Fruit fly (Drosophila melanogaster) whole organism, embryonic: ENCODE results near the gene CG9393.

Experiments
- C15 ChIP-seq: fragments of 200-800 bp; sonication (Bioruptor generic); IDR thresholded peaks from 3 replicates; pipeline ENCODE4 v1.3.6; 2022; ENCODE audit warnings: missing biosample characterization, missing genetic modification characterization
- CG12744 ChIP-seq: fragments of 200-800 bp; sonication (Bioruptor generic); optimal IDR thresholded peaks from 2 replicates; lab custom pipeline; 2016; ENCODE audit warnings: missing biosample characterization, missing genetic modification characterization
- CG13775 ChIP-seq: fragments of 200-800 bp; sonication (Bioruptor generic); optimal IDR thresholded peaks from 3 replicates; lab custom pipeline; 2017; ENCODE audit warnings: missing biosample characterization, mild to moderate bottlenecking, missing genetic modification characterization
- CG34422 ChIP-seq: fragments of 200-800 bp; sonication (Bioruptor generic); IDR thresholded peaks from 3 replicates; pipeline ENCODE4 v1.3.6; 2022; ENCODE audit warnings: missing biosample characterization, missing genetic modification characterization
- CG3995 ChIP-seq: fragments of 200-800 bp; sonication (Bioruptor generic); optimal IDR thresholded peaks from 3 replicates; lab custom pipeline; 2016; ENCODE audit warnings: missing biosample characterization, missing genetic modification characterization
- CG7745 ChIP-seq: fragments of 200-800 bp; sonication (Bioruptor generic); optimal IDR thresholded peaks from 2 replicates; lab custom pipeline; 2018; ENCODE audit warnings: missing biosample characterization, mild to moderate bottlenecking, missing genetic modification characterization, moderate library complexity
- Dbx ChIP-seq: fragments of 200-800 bp; sonication (Bioruptor generic); IDR thresholded peaks from 3 replicates; pipeline ENCODE4 v1.3.6; 2022; ENCODE audit warnings: missing biosample characterization, missing genetic modification characterization
- Dp ChIP-seq: fragments of 200-800 bp; sonication (Bioruptor generic); optimal IDR thresholded peaks from 2 replicates; lab custom pipeline; 2018; ENCODE audit warnings: missing biosample characterization, mild to moderate bottlenecking, missing genetic modification characterization, moderate library complexity
- Ets65A ChIP-seq: fragments of 200-800 bp; sonication (Bioruptor generic); peaks from one replicate; lab custom pipeline; 2016; ENCODE audit warnings: missing biosample characterization, missing genetic modification characterization
- HLH3B ChIP-seq: fragments of 200-800 bp; sonication (Bioruptor generic); IDR thresholded peaks from 2 replicates; pipeline ENCODE4 v1.3.6; 2022; ENCODE audit warnings: missing biosample characterization, missing genetic modification characterization
- HmgD ChIP-seq: fragments of 200-800 bp; sonication (Bioruptor generic); optimal IDR thresholded peaks from 3 replicates; lab custom pipeline; 2016; ENCODE audit warnings: missing biosample characterization, missing genetic modification characterization
- MESR4 ChIP-seq: fragments of 200-800 bp; sonication (Bioruptor generic); optimal IDR thresholded peaks from 2 replicates; lab custom pipeline; 2018; ENCODE audit warnings: missing biosample characterization, mild to moderate bottlenecking, missing genetic modification characterization, moderate library complexity
- Max ChIP-seq: fragments of 200-800 bp; sonication (Bioruptor generic); optimal IDR thresholded peaks from 2 replicates; lab custom pipeline; 2016; ENCODE audit warnings: missing biosample characterization, mild to moderate bottlenecking, missing genetic modification characterization
- Med ChIP-seq: fragments of 200-800 bp; sonication (Bioruptor generic); peaks from one replicate; lab custom pipeline; 2016; ENCODE audit warnings: missing biosample characterization, missing genetic modification characterization, mild to moderate bottlenecking, inconsistent platforms, moderate library complexity
- Sox100B ChIP-seq: fragments of 200-800 bp; sonication (Bioruptor generic); optimal IDR thresholded peaks from 3 replicates; lab custom pipeline; 2018; ENCODE audit warnings: missing biosample characterization, mild to moderate bottlenecking, missing genetic modification characterization
- Trl ChIP-seq, 3 experiments: fragments of >200 bp in 2 of 3; fragments of 200-800 bp in 1 of 3; sonication (Bioruptor generic) in 1 of 3; optimal IDR thresholded peaks; 2 replicates in 1 of 3; 3 replicates in 2 of 3; lab custom pipeline; 2016 to 2017; ENCODE audit warnings: missing biosample characterization in 1 of 3, missing genetic modification characterization in 1 of 3
- ase ChIP-seq: fragments of 200-800 bp; sonication (Bioruptor generic); IDR thresholded peaks from 3 replicates; pipeline ENCODE4 v1.3.6; 2022; ENCODE audit warnings: missing biosample characterization, missing genetic modification characterization
- br ChIP-seq: fragments of >200 bp; optimal IDR thresholded peaks from 2 replicates; lab custom pipeline; 2017
- cg ChIP-seq: fragments of 200-800 bp; sonication (Bioruptor generic); optimal IDR thresholded peaks from 3 replicates; lab custom pipeline; 2019; ENCODE audit warnings: missing biosample characterization, mild to moderate bottlenecking, missing genetic modification characterization, moderate library complexity
- chinmo ChIP-seq: fragments of 200-800 bp; sonication (Bioruptor generic); IDR thresholded peaks from 4 replicates; pipeline ENCODE4 v1.3.6; 2022; ENCODE audit warnings: missing biosample characterization, missing genetic modification characterization; ENCODE audit not compliant: partially characterized antibody
- gcm ChIP-seq: fragments of 200-800 bp; sonication (Bioruptor generic); optimal IDR thresholded peaks from 2 replicates; lab custom pipeline; 2019; ENCODE audit warnings: missing biosample characterization, mild to moderate bottlenecking, missing genetic modification characterization, moderate library complexity
- lbe ChIP-seq: fragments of 200-800 bp; sonication (Bioruptor generic); optimal IDR thresholded peaks from 2 replicates; lab custom pipeline; 2016; ENCODE audit warnings: missing biosample characterization, mild to moderate bottlenecking, missing genetic modification characterization
- nom ChIP-seq: fragments of 200-800 bp; sonication (Bioruptor generic); optimal IDR thresholded peaks from 2 replicates; lab custom pipeline; 2017; ENCODE audit warnings: missing biosample characterization, missing genetic modification characterization, mild to moderate bottlenecking, moderate library complexity, missing genetic modification reagents
- pan ChIP-seq, 4 experiments: fragments of >200 bp in 3 of 4; fragments of 200-800 bp in 1 of 4; sonication (Bioruptor generic) in 1 of 4; optimal IDR thresholded peaks in 3 of 4; IDR thresholded peaks in 1 of 4; 2 replicates each; pipeline versions ENCODE4 v1.3.6 to Lab custom; 2017 to 2022; ENCODE audit warnings: missing biosample characterization in 2 of 4, missing genetic modification characterization in 2 of 4, mixed read lengths in 1 of 4
- pnt ChIP-seq: fragments of 200-800 bp; sonication (Bioruptor generic); optimal IDR thresholded peaks from 3 replicates; lab custom pipeline; 2016; ENCODE audit warnings: missing biosample characterization, missing genetic modification characterization
- sqz ChIP-seq: fragments of 200-800 bp; sonication (Bioruptor generic); optimal IDR thresholded peaks from 3 replicates; lab custom pipeline; 2018; ENCODE audit warnings: missing biosample characterization, mild to moderate bottlenecking, missing genetic modification characterization
- vvl ChIP-seq: fragments of 200-800 bp; sonication (Bioruptor generic); IDR thresholded peaks from 2 replicates; pipeline ENCODE4 v1.3.6; 2022; ENCODE audit warnings: missing biosample characterization, missing genetic modification characterization
- zen ChIP-seq: fragments of 200-800 bp; sonication (Bioruptor generic); optimal IDR thresholded peaks from 3 replicates; lab custom pipeline; 2018; ENCODE audit warnings: missing biosample characterization, mild to moderate bottlenecking, missing genetic modification characterization, moderate library complexity

The CG9393 gene

DNA sequence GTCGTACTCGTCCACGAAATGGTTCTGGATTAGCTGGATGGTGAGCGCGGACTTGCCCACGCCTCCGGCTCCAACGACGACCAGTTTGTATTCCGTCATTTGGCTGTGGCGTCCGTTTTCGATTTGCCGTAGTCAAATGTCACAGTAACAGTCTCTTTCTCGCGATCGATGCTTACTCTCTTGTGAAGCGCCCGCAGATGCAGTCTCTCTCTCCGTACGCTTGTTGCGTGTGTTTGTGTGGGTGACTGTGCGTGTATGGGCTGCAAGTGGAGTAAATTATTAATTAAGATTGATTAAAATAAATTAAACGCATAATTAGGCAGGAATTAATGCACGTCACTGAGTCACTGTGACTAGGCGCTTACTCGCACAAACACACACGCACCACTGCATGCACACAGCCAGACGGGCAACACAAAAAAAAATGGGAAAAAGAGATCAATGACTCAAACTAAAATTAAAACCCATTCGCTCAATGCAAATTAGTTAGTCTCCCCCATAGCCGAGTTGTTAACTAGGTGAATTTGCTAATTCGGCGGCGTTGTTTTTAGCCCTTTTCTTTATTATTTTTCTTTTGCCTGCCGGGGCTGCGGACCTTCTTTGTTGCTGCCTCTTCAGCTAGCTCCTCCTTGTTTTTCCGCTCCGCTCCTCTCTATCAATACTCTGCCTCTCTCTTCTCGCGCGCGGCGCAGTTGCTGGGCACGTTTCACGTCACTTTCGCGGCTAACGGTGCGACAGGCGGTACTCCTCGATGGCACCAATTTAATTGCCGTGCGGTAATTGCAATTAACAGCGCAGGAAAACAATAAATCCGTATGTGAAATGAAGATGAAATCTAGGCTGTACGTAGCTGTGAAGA lies 51.1 kb downstream of the CG9393 start:
- TF ChIP-seq pnt (GFP tag; lab: Kevin White, UChicago) = no peak
- TF ChIP-seq gcm (GFP tag; lab: Kevin White, UChicago) = peak; percentile 21
- peak; percentile 20 for TF ChIP-seq Med (GFP tag; lab: Kevin White, UChicago)
- TF ChIP-seq ase (GFP tag; lab: Robert Waterston, UW) = no peak
- TF ChIP-seq nom = peak; percentile 40
- TF ChIP-seq C15 (GFP tag; lab: Robert Waterston, UW) = no peak
- no peak for TF ChIP-seq Sox100B (GFP tag; lab: Kevin White, UChicago)
- peak; percentile 86 for TF ChIP-seq CG3995
- no peak for TF ChIP-seq chinmo
- peak; percentile 84 for TF ChIP-seq cg (GFP tag; lab: Kevin White, UChicago)
- no peak for TF ChIP-seq CG34422 (GFP tag; lab: Robert Waterston, UW)
- TF ChIP-seq CG12744 (GFP tag; lab: Kevin White, UChicago) = no peak
- peak; percentile 51 for TF ChIP-seq sqz
- no peak for TF ChIP-seq Dbx (GFP tag; lab: Robert Waterston, UW)
- TF ChIP-seq vvl (GFP tag; lab: Robert Waterston, UW) = no peak
- peak; percentile 47 for TF ChIP-seq zen
- TF ChIP-seq pan (optimal IDR thresholded peaks at IDR 0.05; lab: Kevin White, UChicago) = no peak
- TF ChIP-seq pan (GFP tag; optimal IDR thresholded peaks at IDR 0.05 in 1 of 2, IDR thresholded peaks at IDR 0.05 in 1 of 2) = no peak
- no peak for TF ChIP-seq HLH3B (GFP tag; lab: Robert Waterston, UW)
- no peak for TF ChIP-seq Ets65A
- peak; percentile 93 for TF ChIP-seq MESR4 (GFP tag; lab: Kevin White, UChicago)
- TF ChIP-seq HmgD (GFP tag; lab: Kevin White, UChicago) = no peak
- peak; percentile 88 for TF ChIP-seq CG7745 (tag; lab: Kevin White, UChicago)
- TF ChIP-seq Trl (optimal IDR thresholded peaks at IDR 0.05; lab: Kevin White, UChicago) = peak; percentile 67 to 86
- TF ChIP-seq Trl (GFP tag; optimal IDR thresholded peaks at IDR 0.05; lab: Kevin White, UChicago) = no peak
- TF ChIP-seq CG13775 (GFP tag; lab: Kevin White, UChicago) = no peak
- no peak for TF ChIP-seq Dp (GFP tag; lab: Kevin White, UChicago)
- TF ChIP-seq Max (GFP tag; lab: Kevin White, UChicago) = no peak
- TF ChIP-seq lbe (GFP tag; lab: Kevin White, UChicago) = peak; percentile 24
- no peak for TF ChIP-seq br (lab: Kevin White, UChicago)
